Worm (Caenorhabditis elegans) whole organism, young adult: ENCODE results near the gene C06A1.7.

ENCODE experiments used
- B0035.1 ChIP-seq: sonication (generic microtip); optimal IDR thresholded peaks from 2 replicates; lab custom pipeline; 2016; ENCODE audit warnings: missing genetic modification characterization, mild to moderate bottlenecking, missing compliant biosample characterization, missing genotype, missing genetic modification reagents
- C06A6.2 ChIP-seq: fragments of 200-800 bp; sonication (Bioruptor generic); conservative IDR thresholded peaks from 2 replicates; pipeline ENCODE4 v1.3.6; 2022; ENCODE audit warnings: missing genetic modification characterization, missing compliant biosample characterization
- D2030.7 ChIP-seq: fragments of 200-800 bp; sonication (Bioruptor generic); IDR thresholded peaks from 2 replicates; pipeline ENCODE4 v1.3.6; 2022; ENCODE audit warnings: missing genetic modification reagents, missing genetic modification characterization, missing compliant biosample characterization
- F10E7.11 ChIP-seq: sonication (generic microtip); optimal IDR thresholded peaks from 2 replicates; lab custom pipeline; 2017; ENCODE audit warnings: mild to moderate bottlenecking, missing genetic modification characterization, moderate library complexity, missing compliant biosample characterization
- F49E8.2 ChIP-seq: sonication (generic microtip); optimal IDR thresholded peaks from 3 replicates; lab custom pipeline; 2017; ENCODE audit warnings: missing genetic modification characterization, mild to moderate bottlenecking, missing compliant biosample characterization, antibody characterized with exemption, moderate library complexity; ENCODE audit not compliant: insufficient read depth
- K11D2.4 ChIP-seq: fragments of 200-800 bp; sonication (Bioruptor generic); IDR thresholded peaks from 2 replicates; pipeline ENCODE4 v1.3.6; 2022; ENCODE audit warnings: missing genetic modification reagents, missing genetic modification characterization, missing compliant biosample characterization
- aptf-2 ChIP-seq: fragments of 200-800 bp; sonication (Bioruptor generic); conservative IDR thresholded peaks from 2 replicates; pipeline ENCODE4 v1.3.6; 2022; ENCODE audit warnings: missing genetic modification reagents, missing genetic modification characterization, missing compliant biosample characterization
- bed-1 ChIP-seq: fragments of 200-800 bp; sonication (Bioruptor generic); IDR thresholded peaks from 2 replicates; pipeline ENCODE4 v1.3.6; 2022; ENCODE audit warnings: missing genetic modification reagents, missing genetic modification characterization, missing compliant biosample characterization
- ccch-3 ChIP-seq: fragments of 200-800 bp; sonication (Bioruptor generic); optimal IDR thresholded peaks from 2 replicates; lab custom pipeline; 2018; ENCODE audit warnings: mild to moderate bottlenecking, missing genetic modification characterization, missing compliant biosample characterization
- cebp-1 ChIP-seq, 2 experiments: fragments of 200-800 bp in 1 of 2; sonication (Bioruptor generic) in 1 of 2; sonication (generic microtip) in 1 of 2; IDR thresholded peaks in 1 of 2; optimal IDR thresholded peaks in 1 of 2; 2 replicates each; pipeline versions ENCODE4 v1.3.6 to Lab custom; 2017 to 2022; ENCODE audit warnings: missing compliant biosample characterization in 2 of 2, missing genetic modification characterization in 2 of 2, mild to moderate bottlenecking in 1 of 2, missing genetic modification reagents in 1 of 2, moderate library complexity in 1 of 2
- cebp-2 ChIP-seq: fragments of 200-800 bp; sonication (Bioruptor generic); IDR thresholded peaks from 2 replicates; pipeline ENCODE4 v1.3.6; 2022; ENCODE audit warnings: missing genetic modification characterization, missing compliant biosample characterization
- ceh-79 ChIP-seq: sonication (generic microtip); optimal IDR thresholded peaks from 2 replicates; lab custom pipeline; 2017; ENCODE audit warnings: mild to moderate bottlenecking, missing genetic modification characterization, missing compliant biosample characterization
- chd-7 ChIP-seq: sonication (generic microtip); optimal IDR thresholded peaks from 2 replicates; lab custom pipeline; 2016; ENCODE audit warnings: mild to moderate bottlenecking, missing genetic modification characterization, moderate library complexity, missing compliant biosample characterization
- die-1 ChIP-seq: sonication (generic microtip); optimal IDR thresholded peaks from 2 replicates; lab custom pipeline; 2016; ENCODE audit warnings: missing genotype, mild to moderate bottlenecking, missing genetic modification characterization, missing compliant biosample characterization
- dox-1 ChIP-seq: fragments of 200-800 bp; sonication (Bioruptor generic); IDR thresholded peaks from 2 replicates; pipeline ENCODE4 v1.3.6; 2022; ENCODE audit warnings: missing genetic modification reagents, missing genetic modification characterization, missing compliant biosample characterization
- dpl-1 ChIP-seq: fragments of 150-350 bp; optimal IDR thresholded peaks from 2 replicates; lab custom pipeline; 2014; ENCODE audit warnings: missing biosample characterization, missing genetic modification reagents, missing genetic modification characterization
- egl-44 ChIP-seq: fragments of 200-800 bp; sonication (Bioruptor generic); IDR thresholded peaks from 2 replicates; pipeline ENCODE4 v1.3.6; 2022; ENCODE audit warnings: missing genetic modification reagents, missing genetic modification characterization, missing compliant biosample characterization
- egrh-3 ChIP-seq: fragments of 200-800 bp; sonication (Bioruptor generic); IDR thresholded peaks from 2 replicates; pipeline ENCODE4 v1.3.6; 2022; ENCODE audit warnings: missing genetic modification reagents, missing genetic modification characterization, missing compliant biosample characterization
- ekl-4 ChIP-seq: fragments of 200-800 bp; sonication (Bioruptor generic); IDR thresholded peaks from 2 replicates; pipeline ENCODE4 v1.3.6; 2022; ENCODE audit warnings: missing genetic modification reagents, missing genetic modification characterization, missing compliant biosample characterization
- ets-4 ChIP-seq: fragments of 200-800 bp; sonication (Bioruptor generic); optimal IDR thresholded peaks from 2 replicates; lab custom pipeline; 2018; ENCODE audit warnings: mild to moderate bottlenecking, missing genetic modification characterization, missing compliant biosample characterization
- him-1 ChIP-seq: sonication (generic microtip); optimal IDR thresholded peaks from 2 replicates; lab custom pipeline; 2016; ENCODE audit warnings: missing genotype, missing genetic modification reagents, missing genetic modification characterization, missing compliant biosample characterization
- hlh-26 ChIP-seq: fragments of 200-800 bp; sonication (Bioruptor generic); conservative IDR thresholded peaks from 2 replicates; pipeline ENCODE4 v1.3.6; 2022; ENCODE audit warnings: missing genetic modification reagents, missing genetic modification characterization, missing compliant biosample characterization
- lin-26 ChIP-seq: fragments of 200-800 bp; sonication (Bioruptor generic); IDR thresholded peaks from 2 replicates; pipeline ENCODE4 v1.3.6; 2022; ENCODE audit warnings: missing genetic modification reagents, missing genetic modification characterization, missing compliant biosample characterization
- madf-10 ChIP-seq: sonication (generic microtip); optimal IDR thresholded peaks from 2 replicates; lab custom pipeline; 2016; ENCODE audit warnings: mild to moderate bottlenecking, missing genetic modification characterization, missing compliant biosample characterization
- nfya-1 ChIP-seq: sonication (generic microtip); optimal IDR thresholded peaks from 2 replicates; lab custom pipeline; 2017; ENCODE audit warnings: antibody characterized with exemption, missing compliant biosample characterization, missing genetic modification characterization, borderline replicate concordance; ENCODE audit not compliant: insufficient read depth
- pbrm-1 ChIP-seq: fragments of 200-800 bp; sonication (Bioruptor generic); IDR thresholded peaks from 2 replicates; pipeline ENCODE4 v1.3.6; 2022; ENCODE audit warnings: missing genetic modification reagents, missing genetic modification characterization, missing compliant biosample characterization
- repo-1 ChIP-seq: sonication (generic microtip); optimal IDR thresholded peaks from 2 replicates; lab custom pipeline; 2017; ENCODE audit warnings: mild to moderate bottlenecking, missing genetic modification characterization, missing compliant biosample characterization
- sdz-38 ChIP-seq: sonication (generic microtip); optimal IDR thresholded peaks from 2 replicates; lab custom pipeline; 2016; ENCODE audit warnings: missing genotype, missing genetic modification characterization, missing compliant biosample characterization
- snpc-3.4 ChIP-seq: sonication (generic microtip); optimal IDR thresholded peaks from 2 replicates; lab custom pipeline; 2017; ENCODE audit warnings: missing genetic modification characterization, mild to moderate bottlenecking, missing compliant biosample characterization, antibody characterized with exemption, moderate library complexity, missing genotype, missing genetic modification reagents
- xnd-1 ChIP-seq: sonication (generic microtip); optimal IDR thresholded peaks from 2 replicates; lab custom pipeline; 2016; ENCODE audit warnings: missing genotype, missing genetic modification reagents, missing genetic modification characterization, missing compliant biosample characterization
- zfh-2 ChIP-seq: fragments of 200-800 bp; sonication (Bioruptor generic); conservative IDR thresholded peaks from 2 replicates; pipeline ENCODE4 v1.3.6; 2022; ENCODE audit warnings: missing genetic modification reagents, missing genetic modification characterization, missing compliant biosample characterization
- ztf-25 ChIP-seq: fragments of 200-800 bp; sonication (Bioruptor generic); IDR thresholded peaks from 2 replicates; pipeline ENCODE4 v1.3.6; 2022; ENCODE audit warnings: missing genetic modification reagents, missing genetic modification characterization, missing compliant biosample characterization

C06A1.7 gene

ce11 chrII:10529218-10529751 is 35.4 kb upstream of the C06A1.7 start (continued):
- TF ChIP-seq ets-4 (GFP tag; lab: Kevin White, UChicago) (no peak), dox-1 (GFP tag; lab: Robert Waterston, UW) (0 out of 2 replicates have a peak, but pooled peaks have one; percentile 42)

- TF ChIP-seq bed-1 (GFP tag; lab: Robert Waterston, UW) (no peak), zfh-2 (peak; percentile 58; the same call in 1 of the 2 replicates), cebp-2 (GFP tag; lab: Robert Waterston, UW) (0 out of 2 replicates have a peak, but pooled peaks have one; percentile 51)
These were observed 33.8 kb upstream of the C06A1.7 start for ce11 chrII:10530907-10531306.

- TF ChIP-seq F49E8.2 (tag; lab: Kevin White, UChicago) = no peak
- TF ChIP-seq egrh-3 = peak; percentile 52; the same call in 1 of the 2 replicates
- TF ChIP-seq xnd-1 = no peak
- TF ChIP-seq chd-7 (tag; lab: Kevin White, UChicago) = peak; percentile 11
- TF ChIP-seq nfya-1 (tag; lab: Kevin White, UChicago) = no peak
- TF ChIP-seq repo-1 (tag; lab: Kevin White, UChicago) = no peak
- no peak for TF ChIP-seq pbrm-1
- TF ChIP-seq zfh-2 = peak; percentile 71
- no peak for TF ChIP-seq ceh-79 (tag; lab: Kevin White, UChicago)
- no peak for TF ChIP-seq C06A6.2 (GFP tag; lab: Robert Waterston, UW)
- no peak for TF ChIP-seq hlh-26 (GFP tag; lab: Robert Waterston, UW)
- TF ChIP-seq ztf-25 (GFP tag; lab: Robert Waterston, UW) = no peak
- TF ChIP-seq ekl-4 (GFP tag; lab: Robert Waterston, UW) = no peak
- TF ChIP-seq sdz-38 (tag; lab: Kevin White, UChicago) = no peak
These were observed 33.1 kb upstream of the C06A1.7 start for ce11 chrII:10531604-10532003.

- TF ChIP-seq ccch-3 (GFP tag; lab: Kevin White, UChicago) (no peak), lin-26 (GFP tag; lab: Robert Waterston, UW) (0 out of 2 replicates have a peak, but pooled peaks have one; percentile 10)
These were observed 30.7 kb upstream of the C06A1.7 start for ce11 chrII:10533985-10534384.

- TF ChIP-seq him-1 (no peak), aptf-2 (GFP tag; lab: Robert Waterston, UW) (no peak), egl-44 (GFP tag; lab: Robert Waterston, UW) (no peak), cebp-2 (GFP tag; lab: Robert Waterston, UW) (no peak), cebp-1 (GFP tag; IDR thresholded peaks at IDR 0.05; lab: Robert Waterston, UW) (no peak), cebp-1 (tag; optimal IDR thresholded peaks at IDR 0.05; lab: Kevin White, UChicago) (no peak), madf-10 (tag; lab: Kevin White, UChicago) (no peak), D2030.7 (no peak), die-1 (no peak), egrh-3 (no peak), dpl-1 (GFP tag; lab: Kevin White, UChicago) (no peak), lin-26 (GFP tag; lab: Robert Waterston, UW) (no peak), B0035.1 (tag; lab: Kevin White, UChicago) (no peak), snpc-3.4 (tag; lab: Kevin White, UChicago) (no peak), K11D2.4 (GFP tag; lab: Robert Waterston, UW) (no peak), F10E7.11 (tag; lab: Kevin White, UChicago) (no peak)
These were observed 27.1 kb upstream of the C06A1.7 start, which contains the start of gene R166.2 for ce11 chrII:10537571-10537970. Gene R166.2, minus strand, starts transcription at chrII:10537671.
